Worm (Caenorhabditis elegans) whole organism, L4/young adult: ENCODE results near the gene skpo-2.

Experiments used
- W03F9.2 ChIP-seq: fragments of 150-350 bp; optimal IDR thresholded peaks from 2 replicates; lab custom pipeline; 2014; ENCODE audit warnings: missing biosample characterization, missing genetic modification characterization
- dao-5 ChIP-seq: sonication (generic microtip); optimal IDR thresholded peaks from 2 replicates; lab custom pipeline; 2016; ENCODE audit warnings: missing genotype, missing genetic modification characterization, moderate library complexity, missing compliant biosample characterization
- him-1 ChIP-seq: sonication (generic microtip); optimal IDR thresholded peaks from 2 replicates; lab custom pipeline; 2016; ENCODE audit warnings: missing genotype, missing genetic modification reagents, missing genetic modification characterization, missing compliant biosample characterization

DNA sequence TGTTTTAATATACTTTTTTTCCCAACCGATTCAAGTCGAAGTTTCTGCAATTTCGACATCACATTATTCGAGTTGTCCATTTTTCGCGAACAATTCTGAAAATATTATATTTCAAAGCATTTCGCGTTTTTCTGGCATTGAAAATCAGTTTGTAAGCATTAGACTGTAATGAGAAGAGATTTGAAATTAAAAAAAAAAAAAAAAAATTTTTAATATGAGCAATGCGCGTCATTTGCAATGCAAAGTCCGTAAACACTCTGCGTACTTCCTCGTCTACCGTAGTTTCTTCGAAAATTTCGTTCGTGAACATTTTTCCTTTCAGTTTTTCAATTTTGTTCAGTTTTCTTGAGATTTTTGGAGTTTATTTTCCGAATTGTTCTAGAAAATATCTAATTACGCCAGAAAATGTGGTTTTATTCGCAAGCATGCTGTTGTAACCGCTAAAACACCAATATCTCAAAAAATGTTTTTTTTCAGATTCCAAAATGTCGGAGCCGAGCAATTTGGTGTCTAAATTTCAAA lies 9.0 kb upstream of the skpo-2 start, which contains the start of the genes C16C8.5 and C16C8.16:
- no peak for TF ChIP-seq him-1 (tag; lab: Kevin White, UChicago)
- no peak for TF ChIP-seq dao-5 (tag; lab: Kevin White, UChicago)
- TF ChIP-seq W03F9.2 (tag; lab: Kevin White, UChicago) = no peak
